Fruit fly (Drosophila melanogaster): ENCODE results near the gene Faf2.

Faf2 gene

DNA sequence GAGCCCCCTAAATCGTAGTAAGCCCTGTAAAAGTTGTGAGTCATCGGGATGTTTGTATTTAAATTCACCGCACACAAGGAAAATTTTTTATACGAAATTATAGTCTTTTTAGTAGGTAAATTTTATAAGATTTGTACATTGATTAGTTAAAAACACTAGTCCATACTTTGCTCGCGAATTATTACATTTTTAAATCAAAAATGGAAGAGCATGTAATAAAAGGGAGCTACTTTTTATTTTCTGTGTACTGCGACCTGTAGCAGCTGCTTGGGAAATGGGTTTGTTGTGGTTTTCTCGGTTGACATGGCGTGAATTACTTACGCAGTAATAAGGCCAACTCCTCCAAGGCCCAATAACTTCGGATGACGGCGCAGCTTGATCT is 13.8 kb downstream of the Faf2 start (continued):
- peak; percentile 29 for TF ChIP-seq cyc (GFP tag; optimal IDR thresholded peaks at IDR 0.05)
- no peak for TF ChIP-seq vri (GFP tag; optimal IDR thresholded peaks at IDR 0.05)
- TF ChIP-seq fd59A (GFP tag; optimal IDR thresholded peaks at IDR 0.05): no peak
- peak; percentile 27 for TF ChIP-seq CG10669 (GFP tag; optimal IDR thresholded peaks at IDR 0.05)
- TF ChIP-seq Ets21C (GFP tag; optimal IDR thresholded peaks at IDR 0.05): no peak
- peak; percentile 55 for TF ChIP-seq CG8632 (GFP tag; optimal IDR thresholded peaks at IDR 0.05)
- no peak for TF ChIP-seq fd85E (GFP tag; optimal IDR thresholded peaks at IDR 0.05)
- TF ChIP-seq salr (GFP tag; optimal IDR thresholded peaks at IDR 0.05): peak in 1 of 2 experiments; percentile 28
- TF ChIP-seq topi (GFP tag; optimal IDR thresholded peaks at IDR 0.05): peak; percentile 23
- no peak for TF ChIP-seq CG6854 (GFP tag; optimal IDR thresholded peaks at IDR 0.05)
- peak; percentile 83 for TF ChIP-seq Eip78C (GFP tag)
- no peak for TF ChIP-seq CG7368 (GFP tag; optimal IDR thresholded peaks at IDR 0.05)
- peak; percentile 66 for TF ChIP-seq OdsH (GFP tag; optimal IDR thresholded peaks at IDR 0.05)
- no peak for TF ChIP-seq fkh (GFP tag; optimal IDR thresholded peaks at IDR 0.05)
- TF ChIP-seq CG11762 (GFP tag; optimal IDR thresholded peaks at IDR 0.05; ENCODE audit: insufficient read depth): peak; percentile 9
- no peak for TF ChIP-seq Hr38 (GFP tag; optimal IDR thresholded peaks at IDR 0.05)
- TF ChIP-seq CG34406 (GFP tag; optimal IDR thresholded peaks at IDR 0.05): peak; percentile 35
- TF ChIP-seq Gug (GFP tag; IDR thresholded peaks at IDR 0.05): 0 out of 2 replicates have a peak, but pooled peaks have one; percentile 26
- peak; percentile 65 for TF ChIP-seq Hr4 (GFP tag; optimal IDR thresholded peaks at IDR 0.05)
- no peak for TF ChIP-seq CG1621 (tag; optimal IDR thresholded peaks at IDR 0.05)
- TF ChIP-seq CG11902 (GFP tag; optimal IDR thresholded peaks at IDR 0.05): peak; percentile 11
- TF ChIP-seq ss (GFP tag; optimal IDR thresholded peaks at IDR 0.05): no peak
- peak; percentile 46 for TF ChIP-seq lz (GFP tag; optimal IDR thresholded peaks at IDR 0.05)
- TF ChIP-seq eg (GFP tag; IDR thresholded peaks at IDR 0.05): peak; percentile 64; the same call in 2 of the 3 replicates
- no peak for TF ChIP-seq CG9139 (GFP tag; optimal IDR thresholded peaks at IDR 0.05)
- TF ChIP-seq Eip93F (GFP tag; optimal IDR thresholded peaks at IDR 0.05): no peak
- no peak for TF ChIP-seq Met (GFP tag; optimal IDR thresholded peaks at IDR 0.05)
- TF ChIP-seq dsx (GFP tag; optimal IDR thresholded peaks at IDR 0.05; ENCODE audit: poor library complexity, severe bottlenecking): no peak
- peak; percentile 13 for TF ChIP-seq Lpt (GFP tag; optimal IDR thresholded peaks at IDR 0.05)
- peak; percentile 5 for TF ChIP-seq Sox102F (GFP tag; optimal IDR thresholded peaks at IDR 0.05)
- no peak for TF ChIP-seq Sox15 (GFP tag; optimal IDR thresholded peaks at IDR 0.05)
- TF ChIP-seq Hr39 (GFP tag; optimal IDR thresholded peaks at IDR 0.05): peak; percentile 44

DNA sequence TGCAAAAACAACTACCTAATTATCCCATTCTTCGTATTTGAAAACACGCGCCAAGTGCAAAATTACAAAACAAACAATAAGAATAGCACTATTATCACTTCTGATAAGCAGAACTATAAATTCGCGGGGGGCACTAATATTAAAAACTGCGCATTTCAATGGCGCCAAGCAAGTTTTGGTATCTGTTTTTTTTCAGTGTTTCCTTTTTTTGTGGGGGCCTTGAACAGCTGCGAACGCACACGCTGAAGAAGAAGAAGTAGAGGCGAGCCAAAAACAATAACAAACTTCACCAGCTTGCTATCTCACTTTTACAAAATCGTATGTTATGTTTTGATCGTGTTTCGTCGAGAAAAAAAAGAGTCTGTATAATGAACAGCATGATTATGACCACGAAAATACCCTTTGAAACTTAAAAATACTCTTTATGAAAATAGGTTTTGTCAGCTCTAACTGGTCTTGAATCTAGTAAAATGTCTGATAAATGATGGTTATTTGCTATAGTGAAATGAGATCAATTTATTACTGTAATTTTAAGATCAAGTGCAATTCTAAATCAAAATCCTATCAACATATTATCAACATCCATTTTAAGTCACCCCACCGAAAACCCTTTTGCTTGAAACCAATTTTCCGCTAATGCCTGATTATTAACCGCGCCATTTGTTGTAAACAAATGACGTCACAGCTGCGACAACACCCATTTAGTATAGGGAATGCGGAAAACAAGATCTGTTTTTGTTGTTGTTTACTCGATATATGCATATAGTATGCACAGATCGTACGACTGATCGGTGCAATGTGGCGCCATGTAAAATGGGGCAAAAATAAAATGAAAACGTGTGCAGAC is 14.4 kb downstream of the Faf2 start:
- peak; percentile 28 for TF ChIP-seq CG34406 (GFP tag; optimal IDR thresholded peaks at IDR 0.05)
- peak; percentile 58 for TF ChIP-seq vri (GFP tag; optimal IDR thresholded peaks at IDR 0.05)
- peak; percentile 53 for TF ChIP-seq Sox14 (GFP tag; optimal IDR thresholded peaks at IDR 0.05)
- peak; percentile 37 for TF ChIP-seq CG10631 (GFP tag; optimal IDR thresholded peaks at IDR 0.05)
- no peak for TF ChIP-seq CG3032 (tag; optimal IDR thresholded peaks at IDR 0.05)
- no peak for TF ChIP-seq ss (GFP tag; optimal IDR thresholded peaks at IDR 0.05)
- TF ChIP-seq Hr39 (GFP tag; optimal IDR thresholded peaks at IDR 0.05): peak; percentile 61
- no peak for TF ChIP-seq CG8319 (GFP tag; optimal IDR thresholded peaks at IDR 0.05)
- TF ChIP-seq Lpt (GFP tag; optimal IDR thresholded peaks at IDR 0.05): no peak
- peak; percentile 68 for TF ChIP-seq CG31627 (GFP tag; optimal IDR thresholded peaks at IDR 0.05)
- TF ChIP-seq CG3919 (GFP tag; optimal IDR thresholded peaks at IDR 0.05): peak; percentile 58
- no peak for TF ChIP-seq CG1621 (tag; optimal IDR thresholded peaks at IDR 0.05)
- TF ChIP-seq CG15336 (GFP tag; IDR thresholded peaks at IDR 0.05): peak; percentile 56; the same call in 1 of the 2 replicates
- peak; percentile 67 for TF ChIP-seq Eip78C (GFP tag)
- TF ChIP-seq Sox102F (GFP tag; optimal IDR thresholded peaks at IDR 0.05): peak; percentile 70
- no peak for TF ChIP-seq Eip93F (GFP tag; optimal IDR thresholded peaks at IDR 0.05)
- TF ChIP-seq lz (GFP tag; optimal IDR thresholded peaks at IDR 0.05): peak; percentile 51
- TF ChIP-seq acj6 (GFP tag; optimal IDR thresholded peaks at IDR 0.05): peak; percentile 53
- TF ChIP-seq CG11902 (GFP tag; optimal IDR thresholded peaks at IDR 0.05): no peak
- no peak for TF ChIP-seq Blimp-1 (GFP tag; optimal IDR thresholded peaks at IDR 0.05)
- peak; percentile 11 for TF ChIP-seq Sox15 (GFP tag; optimal IDR thresholded peaks at IDR 0.05)
- peak; percentile 19 for TF ChIP-seq Ets21C (GFP tag; optimal IDR thresholded peaks at IDR 0.05)
- TF ChIP-seq Eip75B (GFP tag; optimal IDR thresholded peaks at IDR 0.05): peak; percentile 16
- TF ChIP-seq CG6276 (GFP tag; optimal IDR thresholded peaks at IDR 0.05): no peak
- TF ChIP-seq net (GFP tag; optimal IDR thresholded peaks at IDR 0.05): peak; percentile 51
- no peak for TF ChIP-seq Ets96B (tag; optimal IDR thresholded peaks at IDR 0.05)
- TF ChIP-seq salr (GFP tag; optimal IDR thresholded peaks at IDR 0.05): no peak
- peak; percentile 10 for TF ChIP-seq cyc (GFP tag; optimal IDR thresholded peaks at IDR 0.05)
- TF ChIP-seq pdm3 (GFP tag; optimal IDR thresholded peaks at IDR 0.05): peak; percentile 50
- no peak for TF ChIP-seq CG6808 (GFP tag; optimal IDR thresholded peaks at IDR 0.05)
